Fruit fly (Drosophila melanogaster): ENCODE data around the gene Tmf.

Gene Tmf

DNA sequence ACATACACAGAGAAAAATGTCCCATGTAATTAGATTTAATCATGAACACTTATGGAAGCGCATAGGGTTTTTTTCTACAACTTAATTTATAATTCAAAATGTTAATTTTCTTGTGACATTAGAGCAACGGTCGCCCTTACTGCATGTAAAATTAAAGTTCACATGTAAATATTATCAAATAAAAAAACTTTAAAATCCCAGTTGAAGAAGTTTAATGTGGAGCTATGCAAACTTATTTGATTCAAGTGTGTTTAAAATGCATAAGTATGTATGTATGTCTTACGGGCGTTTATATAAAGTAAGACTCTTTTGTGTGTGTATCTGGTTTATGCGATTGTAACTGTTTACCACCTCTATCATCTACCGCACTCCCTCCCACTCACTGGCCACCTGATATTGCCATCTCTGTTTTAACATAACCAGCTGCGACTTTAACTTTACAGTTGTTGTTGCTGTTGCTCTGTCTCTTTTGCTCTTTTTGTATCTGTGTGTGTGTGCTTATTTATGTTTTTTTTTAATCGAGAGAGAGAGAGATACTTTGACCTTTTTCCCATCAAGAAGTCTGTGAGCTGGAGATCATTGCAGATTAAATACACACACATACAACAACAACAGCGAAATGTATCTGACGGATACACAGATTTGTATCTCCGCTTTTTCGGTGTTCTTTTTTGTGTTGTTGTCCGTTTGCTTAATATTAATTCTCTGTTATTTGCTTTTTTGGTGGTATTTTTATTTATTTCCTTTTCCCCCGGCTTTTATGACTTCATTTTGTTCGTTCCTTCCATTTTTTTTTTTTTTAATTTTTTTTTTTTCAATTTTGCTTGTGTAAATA is 11.4 kb downstream of the Tmf start (continued):
- peak; percentile 8 for TF ChIP-seq CG4282 (GFP tag; optimal IDR thresholded peaks at IDR 0.05)
- 0 out of 2 replicates have a peak, but pooled peaks have one; percentile 27 for TF ChIP-seq unc-4 (GFP tag; IDR thresholded peaks at IDR 0.05; ENCODE audit: partially characterized antibody)
- no peak for TF ChIP-seq NFAT (GFP tag; IDR thresholded peaks at IDR 0.05)
- TF ChIP-seq abd-A (tag; optimal IDR thresholded peaks at IDR 0.05), result peak; percentile 93
- TF ChIP-seq GATAe (GFP tag; conservative IDR thresholded peaks at IDR 0.05), result no peak
- TF ChIP-seq MESR4 (GFP tag; optimal IDR thresholded peaks at IDR 0.05), result peak; percentile 15
- peak; percentile 71 for TF ChIP-seq Vsx1 (GFP tag; optimal IDR thresholded peaks at IDR 0.05)
- TF ChIP-seq CG10147 (GFP tag; optimal IDR thresholded peaks at IDR 0.05), result peak; percentile 61
- no peak for TF ChIP-seq Adf1 (GFP tag; IDR thresholded peaks at IDR 0.05)
- peak; percentile 74 for TF ChIP-seq YL-1 (GFP tag; optimal IDR thresholded peaks at IDR 0.05)
- TF ChIP-seq Abd-B (GFP tag; optimal IDR thresholded peaks at IDR 0.05), result peak; percentile 95
- peak; percentile 68 for TF ChIP-seq scrt (GFP tag; optimal IDR thresholded peaks at IDR 0.05)
- peak; percentile 51 for TF ChIP-seq CG5180 (GFP tag; optimal IDR thresholded peaks at IDR 0.05)
- TF ChIP-seq toy (GFP tag; IDR thresholded peaks at IDR 0.05), result no peak
- TF ChIP-seq bsh (GFP tag; optimal IDR thresholded peaks at IDR 0.05), result peak; percentile 42 to 87
- peak; percentile 96 for TF ChIP-seq CG11504 (tag; optimal IDR thresholded peaks at IDR 0.05)
- TF ChIP-seq ewg (GFP tag; optimal IDR thresholded peaks at IDR 0.05), result peak; percentile 87
- peak; percentile 68 for TF ChIP-seq corto (GFP tag; optimal IDR thresholded peaks at IDR 0.05)
- peak; percentile 27 for TF ChIP-seq HLHmδ (GFP tag; optimal IDR thresholded peaks at IDR 0.05)
- TF ChIP-seq CG6689 (GFP tag; IDR thresholded peaks at IDR 0.05), result peak; percentile 78
- no peak for TF ChIP-seq CG2129 (GFP tag; IDR thresholded peaks at IDR 0.05; ENCODE audit: partially characterized antibody)
- TF ChIP-seq CG11247 (GFP tag; IDR thresholded peaks at IDR 0.05), result 0 out of 2 replicates have a peak, but pooled peaks have one; percentile 6
- peak; percentile 74 for TF ChIP-seq wor (GFP tag; IDR thresholded peaks at IDR 0.05)
- no peak for TF ChIP-seq dati (GFP tag; IDR thresholded peaks at IDR 0.05)
- peak; percentile 77 for TF ChIP-seq kay (GFP tag; optimal IDR thresholded peaks at IDR 0.05)
- TF ChIP-seq ken (GFP tag; IDR thresholded peaks at IDR 0.05), result peak; percentile 65; the same call in 2 of the 3 replicates
- TF ChIP-seq CG2712 (tag; optimal IDR thresholded peaks at IDR 0.05), result peak; percentile 86
- TF ChIP-seq Drgx (GFP tag; IDR thresholded peaks at IDR 0.05), result peak; percentile 71
- peak; percentile 51 for TF ChIP-seq CG14667 (GFP tag; IDR thresholded peaks at IDR 0.05)
- no peak for TF ChIP-seq CG8478 (optimal IDR thresholded peaks at IDR 0.05)
- peak; percentile 88 for TF ChIP-seq CG11695 (GFP tag; IDR thresholded peaks at IDR 0.05)
- TF ChIP-seq br (optimal IDR thresholded peaks at IDR 0.05), result no peak
- peak; percentile 66 for TF ChIP-seq CG5245 (GFP tag; optimal IDR thresholded peaks at IDR 0.05)
- TF ChIP-seq ems (GFP tag; optimal IDR thresholded peaks at IDR 0.05), result peak; percentile 44
- TF ChIP-seq lmd (GFP tag; IDR thresholded peaks at IDR 0.05), result peak; percentile 90
- peak; percentile 75 for TF ChIP-seq Meics (GFP tag; optimal IDR thresholded peaks at IDR 0.05)
- peak; percentile 62 for TF ChIP-seq Aef1 (GFP tag; IDR thresholded peaks at IDR 0.05)
- TF ChIP-seq Opbp (GFP tag; IDR thresholded peaks at IDR 0.05; ENCODE audit: partially characterized antibody), result no peak
- peak; percentile 63; the same call in 2 of the 4 replicates for TF ChIP-seq chinmo (GFP tag; IDR thresholded peaks at IDR 0.05; ENCODE audit: partially characterized antibody)
- TF ChIP-seq Neu2 (GFP tag; optimal IDR thresholded peaks at IDR 0.05; ENCODE audit: borderline replicate concordance), result no peak
- peak; percentile 15 for TF ChIP-seq CG15696 (tag; optimal IDR thresholded peaks at IDR 0.05)
- peak; percentile 38 for TF ChIP-seq CG17802 (tag; optimal IDR thresholded peaks at IDR 0.05)
- peak; percentile 83 for TF ChIP-seq CG17829 (tag; optimal IDR thresholded peaks at IDR 0.05)
- TF ChIP-seq B-H2 (GFP tag; optimal IDR thresholded peaks at IDR 0.05), result peak; percentile 14
- peak; percentile 54 for TF ChIP-seq Dad (GFP tag; optimal IDR thresholded peaks at IDR 0.05)
- TF ChIP-seq CG6791 (GFP tag; IDR thresholded peaks at IDR 0.05; ENCODE audit: partially characterized antibody), result no peak
- peak; percentile 96 for TF ChIP-seq Med (GFP tag)
- TF ChIP-seq Scr (GFP tag; IDR thresholded peaks at IDR 0.05; ENCODE audit: partially characterized antibody), result no peak

All from whole organism, embryonic.